Fruit fly (Drosophila melanogaster) S2 (cell line): ENCODE measurements around the gene CG11537.

Experiments used
- CG8478 ChIP-seq: fragments of >200 bp; optimal IDR thresholded peaks from 2 replicates; lab custom pipeline; 2018
- CTCF ChIP-seq, 2 experiments: fragments of >200 bp; optimal IDR thresholded peaks; 2 replicates each; lab custom pipeline; 2018

DNA sequence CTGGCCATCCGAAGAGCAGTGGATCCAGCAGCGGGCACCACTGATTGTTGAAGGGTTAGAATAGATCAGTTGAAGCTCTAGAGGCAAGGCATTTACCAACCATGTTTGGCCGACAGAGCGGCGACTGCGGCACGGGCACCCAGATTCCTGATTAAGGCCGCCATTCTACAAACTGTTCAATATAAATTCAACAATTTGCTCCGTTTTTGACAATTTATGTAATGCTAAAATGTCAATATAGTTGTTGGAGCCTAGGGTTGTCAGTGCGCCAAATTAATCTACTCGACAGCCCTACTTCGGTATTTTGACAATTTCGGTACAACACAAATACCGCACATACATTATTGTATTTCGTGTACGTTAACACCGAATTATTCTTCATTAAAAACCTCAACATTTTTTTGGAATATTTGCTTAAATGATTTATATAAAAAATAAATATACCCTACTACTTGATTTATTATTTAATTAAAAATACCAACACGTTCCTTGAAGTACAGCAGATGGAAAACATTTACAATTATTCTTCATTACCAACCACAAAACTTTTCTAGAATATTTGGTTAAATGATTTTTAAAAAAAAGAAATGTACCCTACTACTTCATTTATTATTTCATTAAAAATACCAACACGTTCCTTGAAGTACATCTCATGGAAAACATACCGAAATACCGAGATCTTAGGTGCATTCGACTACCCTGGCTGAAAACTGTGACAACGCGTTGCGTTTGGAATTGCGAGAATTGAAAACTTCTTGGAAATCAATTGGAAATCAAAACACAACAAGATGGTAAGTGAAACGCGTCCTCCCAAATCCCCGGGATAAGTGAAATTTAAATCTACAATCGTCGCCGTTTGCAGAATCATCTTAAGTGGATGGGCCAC is 16.3 kb upstream of the CG11537 start, which contains the start of the genes ND-30 and CG15812:
- TF ChIP-seq CG8478 (lab: Kevin White, UChicago) (no peak), CTCF (optimal IDR thresholded peaks at IDR 0.05; lab: Kevin White, UChicago) (no peak)
